Worm (Caenorhabditis elegans) whole organism, L4 larva: ENCODE data around the gene srh-223.

ENCODE experiments used
- F10B5.3 ChIP-seq: sonication (generic microtip); optimal IDR thresholded peaks from 2 replicates; lab custom pipeline; 2016; ENCODE audit warnings: mild to moderate bottlenecking, missing genetic modification characterization, missing compliant biosample characterization
- F26F4.8 ChIP-seq: fragments of 200-800 bp; sonication (Bioruptor generic); conservative IDR thresholded peaks from 2 replicates; pipeline ENCODE4 v1.3.6; 2022; ENCODE audit warnings: missing genetic modification characterization, missing compliant biosample characterization
- F37D6.2 ChIP-seq: sonication (generic microtip); optimal IDR thresholded peaks from 2 replicates; lab custom pipeline; 2016; ENCODE audit warnings: mild to moderate bottlenecking, missing genetic modification characterization, missing compliant biosample characterization
- F44E2.7 ChIP-seq: fragments of 200-800 bp; sonication (Bioruptor generic); IDR thresholded peaks from 2 replicates; pipeline ENCODE4 v2.1.2; 2022; ENCODE audit warnings: missing genetic modification characterization, missing compliant biosample characterization
- F49E8.2 ChIP-seq: sonication (generic microtip); optimal IDR thresholded peaks from 2 replicates; lab custom pipeline; 2016; ENCODE audit warnings: missing compliant biosample characterization, mild to moderate bottlenecking, missing genetic modification characterization, borderline replicate concordance
- R02D3.7 ChIP-seq: fragments of 150-350 bp; sonication (generic microtip); optimal IDR thresholded peaks from 3 replicates; lab custom pipeline; 2014; ENCODE audit warnings: missing biosample characterization, missing genetic modification characterization
- T20F7.1 ChIP-seq: fragments of 200-800 bp; sonication (Bioruptor generic); optimal IDR thresholded peaks from 2 replicates; lab custom pipeline; 2018; ENCODE audit warnings: mild to moderate bottlenecking, missing genetic modification characterization, missing compliant biosample characterization
- T26A8.4 ChIP-seq: fragments of 200-800 bp; sonication (Bioruptor generic); IDR thresholded peaks from 2 replicates; pipeline ENCODE4 v1.3.6; 2022; ENCODE audit warnings: missing genetic modification characterization, missing compliant biosample characterization
- ZK546.5 ChIP-seq, 2 experiments: sonication (generic microtip); optimal IDR thresholded peaks; 2 replicates each; lab custom pipeline; 2017; ENCODE audit warnings: missing biosample characterization in 2 of 2, missing genetic modification characterization in 2 of 2
- ama-1 ChIP-seq: fragments of 150-350 bp; optimal IDR thresholded peaks from 2 replicates; lab custom pipeline; 2014; ENCODE audit warnings: inconsistent platforms, mixed read lengths
- ceh-62 ChIP-seq: sonication (generic microtip); optimal IDR thresholded peaks from 2 replicates; lab custom pipeline; 2017; ENCODE audit warnings: missing biosample characterization, missing genetic modification characterization
- ceh-82 ChIP-seq: sonication (generic microtip); optimal IDR thresholded peaks from 2 replicates; lab custom pipeline; 2017; ENCODE audit warnings: missing biosample characterization, missing genetic modification characterization
- daf-16 ChIP-seq, 3 experiments: sonication (generic microtip); optimal IDR thresholded peaks; 2 replicates each; lab custom pipeline; 2016 to 2017; ENCODE audit warnings: missing genetic modification characterization in 3 of 3, missing genetic modification reagents in 3 of 3, mild to moderate bottlenecking in 2 of 3, missing compliant biosample characterization in 2 of 3, missing biosample characterization in 1 of 3, moderate library complexity in 1 of 3
- dmd-6 ChIP-seq: fragments of 200-800 bp; sonication (Bioruptor generic); IDR thresholded peaks from 2 replicates; pipeline ENCODE4 v1.3.6; 2022; ENCODE audit warnings: missing genetic modification reagents, missing genetic modification characterization, missing compliant biosample characterization
- dmd-9 ChIP-seq: fragments of 200-800 bp; sonication (Bioruptor generic); IDR thresholded peaks from 2 replicates; pipeline ENCODE4 v1.3.6; 2022; ENCODE audit warnings: missing genetic modification reagents, missing genetic modification characterization, missing compliant biosample characterization
- duxl-1 ChIP-seq: sonication (generic microtip); optimal IDR thresholded peaks from 2 replicates; lab custom pipeline; 2016; ENCODE audit warnings: mild to moderate bottlenecking, missing genetic modification characterization, moderate library complexity, missing compliant biosample characterization; ENCODE audit not compliant: poor library complexity
- hlh-30 ChIP-seq: sonication (generic microtip); optimal IDR thresholded peaks from 2 replicates; lab custom pipeline; 2017; ENCODE audit warnings: antibody characterized with exemption, mild to moderate bottlenecking, missing genetic modification characterization, missing compliant biosample characterization; ENCODE audit not compliant: insufficient read depth
- lim-7 ChIP-seq: fragments of 200-800 bp; sonication (Bioruptor generic); IDR thresholded peaks from 2 replicates; pipeline ENCODE4 v1.3.6; 2022; ENCODE audit warnings: missing genetic modification characterization, missing compliant biosample characterization
- lin-1 ChIP-seq: fragments of 200-800 bp; sonication (Bioruptor generic); IDR thresholded peaks from 2 replicates; pipeline ENCODE4 v1.3.6; 2022; ENCODE audit warnings: missing genetic modification reagents, missing genetic modification characterization, missing compliant biosample characterization
- lin-13 ChIP-seq: fragments of 150-350 bp; optimal IDR thresholded peaks from 2 replicates; lab custom pipeline; 2014; ENCODE audit warnings: missing biosample characterization, missing genetic modification reagents, missing genetic modification characterization
- lin-15B ChIP-seq: fragments of 150-350 bp; sonication (generic microtip); optimal IDR thresholded peaks from 3 replicates; lab custom pipeline; 2014; ENCODE audit warnings: missing biosample characterization, missing genetic modification characterization
- lir-3 ChIP-seq: sonication (generic microtip); optimal IDR thresholded peaks from 2 replicates; lab custom pipeline; 2016; ENCODE audit warnings: mild to moderate bottlenecking, missing genetic modification characterization, missing compliant biosample characterization
- nhr-237 ChIP-seq: sonication (generic microtip); optimal IDR thresholded peaks from 2 replicates; lab custom pipeline; 2017; ENCODE audit warnings: missing biosample characterization, missing genetic modification characterization
- nhr-25 ChIP-seq: sonication (generic microtip); optimal IDR thresholded peaks from 2 replicates; lab custom pipeline; 2017; ENCODE audit warnings: missing genetic modification characterization, mild to moderate bottlenecking, missing compliant biosample characterization, antibody characterized with exemption, moderate library complexity, borderline replicate concordance; ENCODE audit not compliant: insufficient read depth
- nhr-28 ChIP-seq: fragments of 150-350 bp; optimal IDR thresholded peaks from 2 replicates; lab custom pipeline; 2014; ENCODE audit warnings: missing biosample characterization, missing genetic modification characterization
- nhr-77 ChIP-seq: fragments of 150-350 bp; optimal IDR thresholded peaks from 2 replicates; lab custom pipeline; 2014; ENCODE audit warnings: missing biosample characterization, missing genetic modification characterization
- pha-4 ChIP-seq, 2 experiments: fragments of 150-350 bp in 1 of 2; fragments of 200-800 bp in 1 of 2; sonication (Bioruptor generic) in 1 of 2; IDR thresholded peaks in 1 of 2; optimal IDR thresholded peaks in 1 of 2; 2 replicates each; pipeline versions ENCODE4 v1.3.6 to Lab custom; 2014 to 2022; ENCODE audit warnings: missing genetic modification characterization in 2 of 2, missing genetic modification reagents in 2 of 2, missing biosample characterization in 1 of 2, missing compliant biosample characterization in 1 of 2
- php-3 ChIP-seq: fragments of 200-800 bp; sonication (Bioruptor generic); IDR thresholded peaks from 2 replicates; pipeline ENCODE4 v1.3.6; 2022; ENCODE audit warnings: missing genetic modification reagents, missing genetic modification characterization, missing compliant biosample characterization
- pqm-1 ChIP-seq: sonication (generic microtip); optimal IDR thresholded peaks from 2 replicates; lab custom pipeline; 2017; ENCODE audit warnings: missing biosample characterization, missing genetic modification characterization
- rbr-2 ChIP-seq: sonication (generic microtip); optimal IDR thresholded peaks from 2 replicates; lab custom pipeline; 2016; ENCODE audit warnings: missing genotype, missing genetic modification characterization, missing compliant biosample characterization
- saeg-2 ChIP-seq: fragments of 200-800 bp; sonication (Bioruptor generic); IDR thresholded peaks from 2 replicates; pipeline ENCODE4 v1.3.6; 2022; ENCODE audit warnings: missing genetic modification reagents, missing genetic modification characterization, missing compliant biosample characterization
- sdz-12 ChIP-seq: fragments of 200-800 bp; sonication (Bioruptor generic); optimal IDR thresholded peaks from 2 replicates; lab custom pipeline; 2018; ENCODE audit warnings: mild to moderate bottlenecking, missing genetic modification characterization, missing compliant biosample characterization
- set-16 ChIP-seq: fragments of 200-800 bp; sonication (Bioruptor generic); IDR thresholded peaks from 2 replicates; pipeline ENCODE4 v1.3.6; 2022; ENCODE audit warnings: missing genetic modification reagents, missing genetic modification characterization, missing compliant biosample characterization
- skn-1 ChIP-seq: fragments of 150-350 bp; optimal IDR thresholded peaks from 2 replicates; lab custom pipeline; 2014; ENCODE audit warnings: missing biosample characterization, missing genetic modification characterization
- snpc-1.2 ChIP-seq: fragments of 200-800 bp; sonication (Bioruptor generic); IDR thresholded peaks from 2 replicates; pipeline ENCODE4 v1.3.6; 2022; ENCODE audit warnings: missing genetic modification reagents, missing genetic modification characterization, missing compliant biosample characterization
- tra-1 ChIP-seq: fragments of 200-800 bp; sonication (Bioruptor generic); IDR thresholded peaks from 2 replicates; pipeline ENCODE4 v1.3.6; 2022; ENCODE audit warnings: missing genetic modification reagents, missing genetic modification characterization, missing compliant biosample characterization
- zfp-3 ChIP-seq: fragments of 200-800 bp; sonication (Bioruptor generic); conservative IDR thresholded peaks from 2 replicates; pipeline ENCODE4 v1.3.6; 2022; ENCODE audit warnings: missing genetic modification reagents, missing genetic modification characterization, missing compliant biosample characterization
- ztf-11 ChIP-seq: fragments of 150-350 bp; optimal IDR thresholded peaks from 2 replicates; lab custom pipeline; 2014; ENCODE audit warnings: missing biosample characterization, missing genetic modification characterization
- ztf-7 ChIP-seq: fragments of 150-350 bp; optimal IDR thresholded peaks from 2 replicates; lab custom pipeline; 2014; ENCODE audit warnings: missing biosample characterization, missing genetic modification characterization

Gene srh-223

DNA sequence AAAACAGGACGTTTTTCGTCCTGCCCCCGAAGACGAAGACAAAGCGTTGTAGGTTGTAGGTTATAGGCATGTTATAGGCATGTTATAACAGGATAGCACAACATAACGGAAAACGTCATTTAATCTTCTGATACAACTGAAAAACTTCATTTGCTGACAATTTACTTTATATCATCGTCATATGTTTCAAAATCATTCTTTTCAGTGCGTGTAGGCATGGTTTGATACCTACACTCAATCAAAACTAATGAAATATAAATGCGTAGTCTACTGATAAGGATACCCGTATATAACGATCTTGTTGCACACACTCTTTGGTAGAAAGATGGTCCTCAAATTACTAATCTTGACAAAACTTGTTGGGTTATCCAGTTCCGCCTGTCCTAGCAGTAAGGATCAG lies 25.0 kb upstream of the srh-223 start, which contains the start of gene clec-74:
clec-74 (plus strand) TSS at position 301 of the 400 bp plus-strand sequence.
- TF ChIP-seq tra-1 (GFP tag; lab: Robert Waterston, UW) = no peak
- TF ChIP-seq sdz-12 (GFP tag; lab: Kevin White, UChicago) = no peak
- no peak for TF ChIP-seq snpc-1.2 (GFP tag; lab: Robert Waterston, UW)
- no peak for TF ChIP-seq nhr-237
- no peak for TF ChIP-seq F10B5.3 (tag; lab: Kevin White, UChicago)
- TF ChIP-seq hlh-30 (tag; lab: Kevin White, UChicago) = no peak
- no peak for TF ChIP-seq T20F7.1 (GFP tag; lab: Kevin White, UChicago)
- TF ChIP-seq dmd-9 (GFP tag; lab: Robert Waterston, UW) = no peak

DNA sequence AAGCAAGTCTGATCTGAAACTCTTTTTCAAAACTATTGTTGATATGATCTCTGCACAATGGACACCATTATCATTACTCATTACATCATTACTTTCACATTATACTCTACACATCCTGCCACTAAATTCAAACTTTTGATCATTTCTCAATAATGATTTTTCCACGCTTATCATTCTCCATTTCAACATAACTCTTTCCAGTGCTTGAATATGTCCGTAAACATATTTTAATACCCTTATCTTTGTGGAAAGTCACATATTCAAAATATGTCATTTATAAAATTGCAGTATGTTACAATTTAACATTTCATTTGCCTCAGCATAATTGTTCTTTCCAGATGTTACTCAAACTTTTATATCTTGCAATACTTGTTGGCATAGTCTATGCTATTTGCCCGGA lies 21.3 kb upstream of the srh-223 start, which contains the start of gene clec-75:
clec-75 (plus strand) TSS at position 339 of the 400 bp plus-strand sequence.
- TF ChIP-seq nhr-28 (tag; lab: Kevin White, UChicago) (peak; percentile 43), lin-13 (no peak), php-3 (GFP tag; lab: Robert Waterston, UW) (no peak), pha-4 (GFP tag; IDR thresholded peaks at IDR 0.05; lab: Robert Waterston, UW) (no peak), pha-4 (tag; optimal IDR thresholded peaks at IDR 0.05; lab: Kevin White, UChicago) (no peak), F37D6.2 (no peak), dmd-6 (GFP tag; lab: Robert Waterston, UW) (peak; percentile 29; the same call in 1 of the 2 replicates), daf-16 (GFP tag; optimal IDR thresholded peaks at IDR 0.05; lab: Kevin White, UChicago) (no peak), daf-16 (tag; optimal IDR thresholded peaks at IDR 0.05; lab: Kevin White, UChicago) (peak; percentile 67), pqm-1 (tag; lab: Kevin White, UChicago) (peak; percentile 73), zfp-3 (GFP tag; lab: Robert Waterston, UW) (no peak), ztf-11 (tag; lab: Kevin White, UChicago) (no peak)

DNA sequence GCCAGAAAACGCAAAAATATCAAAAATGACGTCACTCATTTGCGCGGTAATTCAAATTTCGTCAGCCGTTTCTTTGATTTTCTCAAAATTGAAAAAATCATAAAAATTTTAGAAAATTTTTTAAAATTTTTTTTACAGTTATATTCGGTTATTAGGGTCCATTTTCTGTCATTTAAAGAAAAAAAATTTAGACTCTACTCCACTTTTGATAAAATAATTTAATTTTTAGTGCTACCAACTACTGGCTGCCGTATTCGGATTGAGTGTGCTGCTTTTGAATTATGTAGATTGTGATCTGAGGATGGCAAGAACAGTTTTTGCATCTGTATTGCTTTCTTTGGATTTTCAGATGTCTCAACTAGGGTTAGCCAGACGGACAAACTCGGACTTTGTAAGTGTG lies 19.1 kb upstream of the srh-223 start, which contains the start of gene Y46C8AM.1:
Y46C8AM.1 (plus strand) TSS at position 301 of the 400 bp plus-strand sequence.
- no peak for TF ChIP-seq dmd-9 (GFP tag; lab: Robert Waterston, UW)
- TF ChIP-seq lin-15B (tag; lab: Kevin White, UChicago) = no peak
- TF ChIP-seq ceh-62 (tag; lab: Kevin White, UChicago) = no peak
- no peak for TF ChIP-seq ama-1 (lab: Kevin White, UChicago)
- TF ChIP-seq set-16 = no peak
- no peak for TF ChIP-seq F26F4.8 (GFP tag; lab: Robert Waterston, UW)
- TF ChIP-seq ZK546.5 (tag; optimal IDR thresholded peaks at IDR 0.05; lab: Kevin White, UChicago) = no peak
- no peak for TF ChIP-seq rbr-2 (tag; lab: Kevin White, UChicago)
- no peak for TF ChIP-seq duxl-1 (tag; lab: Kevin White, UChicago)
- no peak for TF ChIP-seq R02D3.7 (tag; lab: Kevin White, UChicago)
- no peak for TF ChIP-seq pha-4 (GFP tag; IDR thresholded peaks at IDR 0.05; lab: Robert Waterston, UW)
- TF ChIP-seq pha-4 (tag; optimal IDR thresholded peaks at IDR 0.05; lab: Kevin White, UChicago) = no peak
- TF ChIP-seq lim-7 (GFP tag; lab: Robert Waterston, UW) = no peak
- TF ChIP-seq saeg-2 = no peak
- no peak for TF ChIP-seq ceh-82 (tag; lab: Kevin White, UChicago)
- no peak for TF ChIP-seq F49E8.2 (tag; lab: Kevin White, UChicago)
- no peak for TF ChIP-seq nhr-237
- no peak for TF ChIP-seq skn-1 (tag; lab: Kevin White, UChicago)
- TF ChIP-seq nhr-25 = no peak
- TF ChIP-seq nhr-77 = no peak

DNA sequence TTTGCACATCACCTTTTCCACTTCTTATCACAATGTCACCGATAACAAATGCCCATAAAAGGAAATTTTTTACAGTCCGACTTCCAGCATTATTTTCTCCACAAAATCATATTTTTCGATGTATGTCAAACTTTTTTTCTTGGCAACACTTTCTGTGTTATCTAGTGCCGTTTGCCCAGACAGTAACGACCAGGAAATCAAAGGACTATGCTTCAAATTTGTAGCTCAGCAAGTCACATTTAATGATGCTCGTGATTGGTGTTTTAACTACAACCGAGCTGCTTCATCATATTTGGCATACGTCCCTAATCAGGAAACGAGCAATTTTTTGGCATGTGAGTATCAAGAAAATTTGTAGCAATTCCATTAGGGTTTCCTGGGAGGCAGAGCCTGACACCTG lies 18.2 kb upstream of the srh-223 start:
- TF ChIP-seq T26A8.4 (GFP tag; lab: Robert Waterston, UW) = no peak
- no peak for TF ChIP-seq lin-1
- no peak for TF ChIP-seq lir-3 (tag; lab: Kevin White, UChicago)
- no peak for TF ChIP-seq nhr-237
- TF ChIP-seq dmd-6 (GFP tag; lab: Robert Waterston, UW) = peak; percentile 22; the same call in 1 of the 2 replicates
- no peak for TF ChIP-seq F44E2.7 (GFP tag; lab: Robert Waterston, UW)
- no peak for TF ChIP-seq ceh-82 (tag; lab: Kevin White, UChicago)
- peak; percentile 64 for TF ChIP-seq nhr-28 (tag; lab: Kevin White, UChicago)
- no peak for TF ChIP-seq ztf-7
- TF ChIP-seq hlh-30 (tag; lab: Kevin White, UChicago) = peak; percentile 9
- no peak for TF ChIP-seq rbr-2 (tag; lab: Kevin White, UChicago)
